Fruit fly (Drosophila melanogaster) whole organism, embryonic: ENCODE results near the gene CG13367.

Source experiments
- Adf1 ChIP-seq: fragments of 200-800 bp; sonication (Bioruptor generic); IDR thresholded peaks from 2 replicates; pipeline ENCODE4 v1.3.6; 2022; ENCODE audit warnings: missing biosample characterization, missing genetic modification characterization
- Aef1 ChIP-seq: fragments of 200-800 bp; sonication (Bioruptor generic); IDR thresholded peaks from 3 replicates; pipeline ENCODE4 v1.3.6; 2022; ENCODE audit warnings: missing biosample characterization, missing genetic modification characterization
- Bgb ChIP-seq: fragments of 200-800 bp; sonication (Bioruptor generic); IDR thresholded peaks from 2 replicates; pipeline ENCODE4 v1.3.6; 2022; ENCODE audit warnings: missing biosample characterization, missing genetic modification characterization; ENCODE audit not compliant: partially characterized antibody
- Blimp-1 ChIP-seq: fragments of 200-800 bp; sonication (Bioruptor generic); optimal IDR thresholded peaks from 3 replicates; lab custom pipeline; 2018; ENCODE audit warnings: missing biosample characterization, missing genetic modification characterization, mild to moderate bottlenecking, moderate library complexity, missing genetic modification reagents
- BtbVII ChIP-seq: fragments of 200-800 bp; sonication (Bioruptor generic); optimal IDR thresholded peaks from 3 replicates; lab custom pipeline; 2017; ENCODE audit warnings: missing biosample characterization, mild to moderate bottlenecking, missing genetic modification characterization
- CG10147 ChIP-seq: fragments of 200-800 bp; sonication (Bioruptor generic); optimal IDR thresholded peaks from 2 replicates; lab custom pipeline; 2019; ENCODE audit warnings: missing biosample characterization, mild to moderate bottlenecking, missing genetic modification characterization, moderate library complexity
- CG10462 ChIP-seq: fragments of 200-800 bp; sonication (Bioruptor generic); optimal IDR thresholded peaks from 2 replicates; lab custom pipeline; 2016; ENCODE audit warnings: missing biosample characterization, missing genetic modification characterization
- CG10565 ChIP-seq: fragments of 200-800 bp; sonication (Bioruptor generic); optimal IDR thresholded peaks from 3 replicates; lab custom pipeline; 2016; ENCODE audit warnings: missing biosample characterization, mild to moderate bottlenecking, missing genetic modification characterization
- CG11456 ChIP-seq: fragments of 200-800 bp; sonication (Bioruptor generic); IDR thresholded peaks from 3 replicates; pipeline ENCODE4 v1.3.6; 2022; ENCODE audit warnings: missing biosample characterization, missing genetic modification characterization
- CG11560 ChIP-seq: fragments of 200-800 bp; sonication (Bioruptor generic); IDR thresholded peaks from 3 replicates; pipeline ENCODE4 v1.3.6; 2022; ENCODE audit warnings: missing biosample characterization, missing genetic modification characterization
- CG11695 ChIP-seq: fragments of 200-800 bp; sonication (Bioruptor generic); IDR thresholded peaks from 3 replicates; pipeline ENCODE4 v1.3.6; 2022; ENCODE audit warnings: missing biosample characterization, missing genetic modification characterization
- CG12391 ChIP-seq: fragments of 200-800 bp; sonication (Bioruptor generic); optimal IDR thresholded peaks from 3 replicates; lab custom pipeline; 2018; ENCODE audit warnings: missing biosample characterization, mild to moderate bottlenecking, missing genetic modification characterization, moderate library complexity
- CG13296 ChIP-seq: fragments of 200-800 bp; sonication (Bioruptor generic); optimal IDR thresholded peaks from 3 replicates; lab custom pipeline; 2018; ENCODE audit warnings: missing biosample characterization, mild to moderate bottlenecking, missing genetic modification characterization
- CG13424 ChIP-seq: fragments of 200-800 bp; sonication (Bioruptor generic); optimal IDR thresholded peaks from 2 replicates; lab custom pipeline; 2019; ENCODE audit warnings: missing biosample characterization, mild to moderate bottlenecking, missing genetic modification characterization, moderate library complexity
- CG13624 ChIP-seq: fragments of 200-800 bp; sonication (Bioruptor generic); optimal IDR thresholded peaks from 2 replicates; lab custom pipeline; 2016; ENCODE audit warnings: missing biosample characterization, missing genetic modification characterization
- CG17328 ChIP-seq: fragments of 200-800 bp; sonication (Bioruptor generic); IDR thresholded peaks from 2 replicates; pipeline ENCODE4 v1.3.6; 2022; ENCODE audit warnings: missing biosample characterization, missing genetic modification characterization
- CG18476 ChIP-seq: fragments of 200-800 bp; sonication (Bioruptor generic); optimal IDR thresholded peaks from 2 replicates; lab custom pipeline; 2016; ENCODE audit warnings: missing biosample characterization, mild to moderate bottlenecking, missing genetic modification characterization
- CG32767 ChIP-seq: fragments of 200-800 bp; sonication (Bioruptor generic); IDR thresholded peaks from 2 replicates; pipeline ENCODE4 v1.3.6; 2022; ENCODE audit warnings: missing biosample characterization, missing genetic modification characterization
- CG6791 ChIP-seq: fragments of 200-800 bp; sonication (Bioruptor generic); IDR thresholded peaks from 3 replicates; pipeline ENCODE4 v1.3.6; 2022; ENCODE audit warnings: missing biosample characterization, missing genetic modification characterization; ENCODE audit not compliant: partially characterized antibody
- CG7357 ChIP-seq: fragments of 200-800 bp; sonication (Bioruptor generic); IDR thresholded peaks from 3 replicates; pipeline ENCODE4 v1.3.6; 2022; ENCODE audit warnings: missing biosample characterization, missing genetic modification characterization
- CG7839 ChIP-seq: fragments of 200-800 bp; sonication (Bioruptor generic); optimal IDR thresholded peaks from 3 replicates; lab custom pipeline; 2018; ENCODE audit warnings: missing biosample characterization, mild to moderate bottlenecking, missing genetic modification characterization, moderate library complexity
- CG8478 ChIP-seq: fragments of >200 bp; optimal IDR thresholded peaks from 2 replicates; lab custom pipeline; 2018
- CG9797 ChIP-seq: fragments of 200-800 bp; sonication (Bioruptor generic); optimal IDR thresholded peaks from 3 replicates; lab custom pipeline; 2018; ENCODE audit warnings: missing biosample characterization, mild to moderate bottlenecking, missing genetic modification characterization
- Chrac-16 ChIP-seq: fragments of 200-800 bp; sonication (Bioruptor generic); optimal IDR thresholded peaks from 3 replicates; lab custom pipeline; 2016; ENCODE audit warnings: missing biosample characterization, missing genetic modification characterization
- CoRest ChIP-seq: fragments of 200-800 bp; sonication (Bioruptor generic); optimal IDR thresholded peaks from 3 replicates; lab custom pipeline; 2018; ENCODE audit warnings: missing biosample characterization, mild to moderate bottlenecking, missing genetic modification characterization, moderate library complexity
- Dbx ChIP-seq: fragments of 200-800 bp; sonication (Bioruptor generic); IDR thresholded peaks from 3 replicates; pipeline ENCODE4 v1.3.6; 2022; ENCODE audit warnings: missing biosample characterization, missing genetic modification characterization
- Ets97D ChIP-seq: fragments of 200-800 bp; sonication (Bioruptor generic); optimal IDR thresholded peaks from 3 replicates; lab custom pipeline; 2016; ENCODE audit warnings: missing biosample characterization, missing genetic modification characterization
- H15 ChIP-seq: fragments of 200-800 bp; sonication (Bioruptor generic); IDR thresholded peaks from 3 replicates; pipeline ENCODE4 v1.3.6; 2022; ENCODE audit warnings: missing biosample characterization, missing genetic modification characterization
- Med ChIP-seq: fragments of 200-800 bp; sonication (Bioruptor generic); peaks from one replicate; lab custom pipeline; 2016; ENCODE audit warnings: missing biosample characterization, missing genetic modification characterization, mild to moderate bottlenecking, inconsistent platforms, moderate library complexity
- NfI ChIP-seq: fragments of 200-800 bp; sonication (Bioruptor generic); optimal IDR thresholded peaks from 3 replicates; lab custom pipeline; 2018; ENCODE audit warnings: missing biosample characterization, mild to moderate bottlenecking, missing genetic modification characterization, moderate library complexity
- Trl ChIP-seq, 3 experiments: fragments of >200 bp in 2 of 3; fragments of 200-800 bp in 1 of 3; sonication (Bioruptor generic) in 1 of 3; optimal IDR thresholded peaks; 2 replicates in 1 of 3; 3 replicates in 2 of 3; lab custom pipeline; 2016 to 2017; ENCODE audit warnings: missing biosample characterization in 1 of 3, missing genetic modification characterization in 1 of 3
- ab ChIP-seq: fragments of 200-800 bp; sonication (Bioruptor generic); optimal IDR thresholded peaks from 2 replicates; lab custom pipeline; 2016; ENCODE audit warnings: missing biosample characterization, missing genetic modification characterization
- aop ChIP-seq: fragments of 200-800 bp; sonication (Bioruptor generic); IDR thresholded peaks from 2 replicates; pipeline ENCODE4 v1.3.6; 2022; ENCODE audit warnings: missing biosample characterization, missing genetic modification characterization
- corto ChIP-seq: fragments of 200-800 bp; sonication (Bioruptor generic); optimal IDR thresholded peaks from 2 replicates; lab custom pipeline; 2016; ENCODE audit warnings: missing biosample characterization, mild to moderate bottlenecking, missing genetic modification characterization, moderate library complexity
- crc ChIP-seq: fragments of 200-800 bp; sonication (Bioruptor generic); optimal IDR thresholded peaks from 2 replicates; lab custom pipeline; 2016; ENCODE audit warnings: missing biosample characterization, missing genetic modification characterization
- croc ChIP-seq: fragments of 200-800 bp; sonication (Bioruptor generic); conservative IDR thresholded peaks from 3 replicates; pipeline ENCODE4 v1.3.6; 2022; ENCODE audit warnings: missing biosample characterization, missing genetic modification characterization
- da ChIP-seq: fragments of 200-800 bp; sonication (Bioruptor generic); optimal IDR thresholded peaks from 2 replicates; lab custom pipeline; 2016; ENCODE audit warnings: missing biosample characterization, missing genetic modification characterization
- dmrt11E ChIP-seq: fragments of 200-800 bp; sonication (Bioruptor generic); optimal IDR thresholded peaks from 3 replicates; lab custom pipeline; 2018; ENCODE audit warnings: missing biosample characterization, mild to moderate bottlenecking, missing genetic modification characterization, moderate library complexity
- dysf ChIP-seq: fragments of 200-800 bp; sonication (Bioruptor generic); IDR thresholded peaks from 3 replicates; pipeline ENCODE4 v1.3.6; 2022; ENCODE audit warnings: missing biosample characterization, missing genetic modification characterization
- fd3F ChIP-seq: fragments of 200-800 bp; sonication (Bioruptor generic); optimal IDR thresholded peaks from 2 replicates; lab custom pipeline; 2018; ENCODE audit warnings: missing biosample characterization, mild to moderate bottlenecking, missing genetic modification characterization, moderate library complexity
- gce ChIP-seq: fragments of 200-800 bp; sonication (Bioruptor generic); IDR thresholded peaks from 3 replicates; pipeline ENCODE4 v1.3.6; 2022; ENCODE audit warnings: missing biosample characterization, missing genetic modification characterization
- grn ChIP-seq: fragments of 200-800 bp; sonication (Bioruptor generic); optimal IDR thresholded peaks from 3 replicates; lab custom pipeline; 2017; ENCODE audit warnings: missing biosample characterization, missing genetic modification characterization
- mam ChIP-seq: fragments of 200-800 bp; sonication (Bioruptor generic); optimal IDR thresholded peaks from 3 replicates; lab custom pipeline; 2016; ENCODE audit warnings: missing biosample characterization, missing genetic modification characterization
- peb ChIP-seq: fragments of 200-800 bp; sonication (Bioruptor generic); IDR thresholded peaks from 2 replicates; pipeline ENCODE4 v1.3.6; 2022; ENCODE audit warnings: missing biosample characterization, missing genetic modification characterization
- sc ChIP-seq, 3 experiments: fragments of >200 bp in 2 of 3; fragments of 200-800 bp in 1 of 3; sonication (Bioruptor generic) in 1 of 3; optimal IDR thresholded peaks; 2 replicates in 2 of 3; 3 replicates in 1 of 3; lab custom pipeline; 2017; ENCODE audit warnings: mild to moderate bottlenecking in 1 of 3, missing biosample characterization in 1 of 3, missing genetic modification characterization in 1 of 3, missing genetic modification reagents in 1 of 3
- schlank ChIP-seq: fragments of 200-800 bp; sonication (Bioruptor generic); optimal IDR thresholded peaks from 2 replicates; lab custom pipeline; 2018; ENCODE audit warnings: missing biosample characterization, mild to moderate bottlenecking, missing genetic modification characterization
- sens ChIP-seq: fragments of 200-800 bp; sonication (Bioruptor generic); peaks from one replicate; lab custom pipeline; 2016; ENCODE audit warnings: missing biosample characterization, missing genetic modification characterization
- stwl ChIP-seq: fragments of 200-800 bp; sonication (Bioruptor generic); optimal IDR thresholded peaks from 3 replicates; lab custom pipeline; 2018; ENCODE audit warnings: missing biosample characterization, mild to moderate bottlenecking, missing genetic modification characterization, moderate library complexity
- zf30C ChIP-seq: fragments of 200-800 bp; sonication (Bioruptor generic); optimal IDR thresholded peaks from 3 replicates; lab custom pipeline; 2018; ENCODE audit warnings: missing biosample characterization, mild to moderate bottlenecking, missing genetic modification characterization
- zfh2 ChIP-seq: fragments of 200-800 bp; sonication (Bioruptor generic); optimal IDR thresholded peaks from 2 replicates; lab custom pipeline; 2016; ENCODE audit warnings: missing biosample characterization, missing genetic modification characterization

CG13367 gene

DNA sequence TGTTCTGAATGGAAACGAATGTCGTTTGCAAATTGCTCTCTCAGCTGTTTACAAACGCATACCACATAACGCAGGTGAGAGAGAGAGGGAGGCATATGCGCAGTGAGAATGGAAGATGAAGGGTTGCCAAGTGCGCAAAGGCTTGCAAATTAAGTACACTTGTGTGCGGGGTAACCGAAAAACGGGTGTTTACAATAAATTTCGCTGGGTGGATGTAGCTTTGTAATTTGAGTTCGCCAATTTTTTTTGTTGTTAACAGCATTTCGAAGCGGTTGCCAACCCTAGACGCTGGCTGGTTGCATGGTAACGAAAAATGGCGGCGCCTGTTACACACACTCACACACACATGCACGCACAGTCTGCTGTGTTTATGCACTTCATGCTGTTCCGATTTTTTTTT is 10.4 kb downstream of the CG13367 start (continued):
- TF ChIP-seq croc (GFP tag; lab: Robert Waterston, UW) (peak; percentile 88), CG13624 (peak; percentile 97), CG7357 (GFP tag; lab: Robert Waterston, UW) (peak; percentile 87), Med (GFP tag; lab: Kevin White, UChicago) (peak; percentile 99), CG17328 (GFP tag; lab: Robert Waterston, UW) (peak; percentile 97), Ets97D (GFP tag; lab: Kevin White, UChicago) (peak; percentile 71), Chrac-16 (GFP tag; lab: Kevin White, UChicago) (peak; percentile 93), CG10565 (GFP tag; lab: Kevin White, UChicago) (peak; percentile 85), grn (GFP tag; lab: Kevin White, UChicago) (peak; percentile 44), CG12391 (tag; lab: Kevin White, UChicago) (peak; percentile 94), BtbVII (GFP tag; lab: Kevin White, UChicago) (peak; percentile 92), corto (GFP tag; lab: Kevin White, UChicago) (peak; percentile 90), CG6791 (GFP tag; lab: Robert Waterston, UW) (no peak), zfh2 (GFP tag; lab: Kevin White, UChicago) (peak; percentile 92), CG10462 (GFP tag; lab: Kevin White, UChicago) (peak; percentile 89), crc (GFP tag; lab: Kevin White, UChicago) (peak; percentile 94), Aef1 (GFP tag; lab: Robert Waterston, UW) (peak; percentile 95), CG7839 (tag; lab: Kevin White, UChicago) (peak; percentile 96), schlank (tag; lab: Kevin White, UChicago) (peak; percentile 93), NfI (peak; percentile 96), stwl (tag; lab: Kevin White, UChicago) (peak; percentile 30), Adf1 (peak; percentile 69), peb (GFP tag; lab: Robert Waterston, UW) (peak; percentile 94), CG11560 (peak; percentile 85), CG9797 (GFP tag; lab: Kevin White, UChicago) (peak; percentile 46), CG18476 (GFP tag; lab: Kevin White, UChicago) (peak; percentile 92), CoRest (tag; lab: Kevin White, UChicago) (peak; percentile 95), aop (peak; percentile 85), Dbx (GFP tag; lab: Robert Waterston, UW) (peak; percentile 95), dmrt11E (tag; lab: Kevin White, UChicago) (peak; percentile 87), CG32767 (GFP tag; lab: Robert Waterston, UW) (peak; percentile 97), sc (optimal IDR thresholded peaks at IDR 0.05; lab: Kevin White, UChicago) (no peak), sc (GFP tag; optimal IDR thresholded peaks at IDR 0.05; lab: Kevin White, UChicago) (peak; percentile 90), sens (peak; percentile 99), ab (GFP tag; lab: Kevin White, UChicago) (peak; percentile 93), Bgb (GFP tag; lab: Robert Waterston, UW) (peak; percentile 16; the same call in 1 of the 2 replicates), H15 (GFP tag; lab: Robert Waterston, UW) (peak; percentile 96), Blimp-1 (GFP tag; lab: Kevin White, UChicago) (peak; percentile 93), da (peak; percentile 87), dysf (peak; percentile 98), fd3F (GFP tag; lab: Kevin White, UChicago) (peak; percentile 91), CG11456 (peak; percentile 97), zf30C (GFP tag; lab: Kevin White, UChicago) (peak; percentile 35), mam (GFP tag; lab: Kevin White, UChicago) (peak; percentile 94), CG11695 (GFP tag; lab: Robert Waterston, UW) (peak; percentile 95), CG8478 (no peak), gce (GFP tag; lab: Robert Waterston, UW) (peak; percentile 97), CG10147 (GFP tag; lab: Kevin White, UChicago) (peak; percentile 86), CG13296 (GFP tag; lab: Kevin White, UChicago) (peak; percentile 95), CG13424 (tag; lab: Kevin White, UChicago) (peak; percentile 97), Trl (optimal IDR thresholded peaks at IDR 0.05; lab: Kevin White, UChicago) (peak; percentile 51 to 83), Trl (GFP tag; optimal IDR thresholded peaks at IDR 0.05; lab: Kevin White, UChicago) (peak; percentile 96)
